Worm (Caenorhabditis elegans) whole organism, L4/young adult: Measurements from ENCODE around the gene srr-8.

Experiments
- W03F9.2 ChIP-seq: fragments of 150-350 bp; optimal IDR thresholded peaks from 2 replicates; lab custom pipeline; 2014; ENCODE audit warnings: missing biosample characterization, missing genetic modification characterization
- dao-5 ChIP-seq: sonication (generic microtip); optimal IDR thresholded peaks from 2 replicates; lab custom pipeline; 2016; ENCODE audit warnings: missing genotype, missing genetic modification characterization, moderate library complexity, missing compliant biosample characterization
- him-1 ChIP-seq: sonication (generic microtip); optimal IDR thresholded peaks from 2 replicates; lab custom pipeline; 2016; ENCODE audit warnings: missing genotype, missing genetic modification reagents, missing genetic modification characterization, missing compliant biosample characterization

DNA sequence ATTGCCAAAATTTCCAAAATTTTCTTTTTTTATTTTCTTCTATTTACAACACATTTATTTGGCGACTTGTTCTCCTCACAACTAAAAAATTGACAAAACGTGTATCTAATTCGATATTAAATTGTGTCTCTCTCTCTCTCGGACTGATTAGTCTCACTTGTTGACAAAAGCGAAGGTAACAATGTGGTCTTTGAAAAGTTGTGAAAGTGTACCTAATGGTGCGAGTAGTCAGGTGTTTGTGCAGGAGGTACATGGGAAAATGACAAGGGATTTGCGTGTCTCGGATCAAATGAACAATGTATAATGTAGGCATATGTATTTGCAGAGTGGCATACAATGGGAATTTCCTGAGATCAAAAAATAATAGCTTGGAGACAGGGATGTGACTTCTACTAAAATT is 32.0 kb upstream of the srr-8 start:
- TF ChIP-seq dao-5 (no peak), him-1 (tag; lab: Kevin White, UChicago) (no peak), W03F9.2 (tag; lab: Kevin White, UChicago) (no peak)
